Worm (Caenorhabditis elegans): Measurements from ENCODE around the gene clec-222.

- TF ChIP-seq ama-1 (optimal IDR thresholded peaks at IDR 0.05) (no peak), ama-1 (GFP tag; optimal IDR thresholded peaks at IDR 0.05) (no peak), pha-4 (tag; optimal IDR thresholded peaks at IDR 0.05) (no peak), madf-10 (tag; optimal IDR thresholded peaks at IDR 0.05) (no peak), F49E8.2 (tag; optimal IDR thresholded peaks at IDR 0.05; ENCODE audit: insufficient read depth) (no peak), Y95B8A.8 (GFP tag; IDR thresholded peaks at IDR 0.05) (no peak), lin-35 (GFP tag; optimal IDR thresholded peaks at IDR 0.05) (no peak), K11D2.4 (GFP tag; IDR thresholded peaks at IDR 0.05) (no peak), tbx-9 (tag; optimal IDR thresholded peaks at IDR 0.05; ENCODE audit: borderline replicate concordance) (no peak), nfyb-1 (GFP tag; IDR thresholded peaks at IDR 0.05) (no peak)
These were observed 19.4 kb upstream of the clec-222 start for ce11 chrV:11251798-11252197.

Data from whole organism, young adult.